Worm (Caenorhabditis elegans): ENCODE measurements around the gene C34F11.5.

- TF ChIP-seq W03F9.2 (tag; optimal IDR thresholded peaks at IDR 0.05) (no peak), him-1 (tag; optimal IDR thresholded peaks at IDR 0.05) (no peak)
Measured at ce11 chrII:5156983-5157382, 38.6 kb upstream of the C34F11.5 start, which contains the start of gene msp-45.
